Worm (Caenorhabditis elegans) whole organism, L2 larva: ENCODE results near the gene F55G1.1.

ENCODE experiments used
- C34F6.9 ChIP-seq: fragments of 150-350 bp; optimal IDR thresholded peaks from 2 replicates; lab custom pipeline; 2014; ENCODE audit warnings: missing biosample characterization, missing genetic modification characterization
- F13H6.1 ChIP-seq: sonication (generic microtip); optimal IDR thresholded peaks from 2 replicates; lab custom pipeline; 2016; ENCODE audit warnings: missing genetic modification characterization, missing compliant biosample characterization
- R02D3.7 ChIP-seq: fragments of 150-350 bp; optimal IDR thresholded peaks from 2 replicates; lab custom pipeline; 2014; ENCODE audit warnings: missing biosample characterization, missing genetic modification characterization
- Y55F3AM.14 ChIP-seq: fragments of 200-800 bp; sonication (Bioruptor generic); optimal IDR thresholded peaks from 2 replicates; lab custom pipeline; 2018; ENCODE audit warnings: mild to moderate bottlenecking, missing genetic modification characterization, missing compliant biosample characterization
- ZK546.5 ChIP-seq: sonication (generic microtip); optimal IDR thresholded peaks from 2 replicates; lab custom pipeline; 2017; ENCODE audit warnings: missing biosample characterization, missing genetic modification characterization
- alr-1 ChIP-seq: fragments of 150-350 bp; optimal IDR thresholded peaks from 2 replicates; lab custom pipeline; 2014; ENCODE audit warnings: missing biosample characterization, missing genetic modification characterization
- ama-1 ChIP-seq: fragments of 150-350 bp; optimal IDR thresholded peaks from 2 replicates; lab custom pipeline; 2018; ENCODE audit warnings: inconsistent platforms
- ceh-16 ChIP-seq: fragments of 150-350 bp; optimal IDR thresholded peaks from 2 replicates; lab custom pipeline; 2014; ENCODE audit warnings: missing biosample characterization, missing genetic modification characterization
- ceh-82 ChIP-seq: fragments of 150-350 bp; optimal IDR thresholded peaks from 2 replicates; lab custom pipeline; 2014; ENCODE audit warnings: missing biosample characterization, missing genetic modification characterization
- crh-2 ChIP-seq: sonication (generic microtip); optimal IDR thresholded peaks from 2 replicates; lab custom pipeline; 2017; ENCODE audit warnings: missing biosample characterization, missing genetic modification characterization
- dmd-4 ChIP-seq: sonication (generic microtip); optimal IDR thresholded peaks from 2 replicates; lab custom pipeline; 2017; ENCODE audit warnings: missing biosample characterization, missing genetic modification characterization
- egl-27 ChIP-seq: sonication (generic microtip); optimal IDR thresholded peaks from 3 replicates; lab custom pipeline; 2017; ENCODE audit warnings: missing biosample characterization, missing genetic modification reagents, missing genetic modification characterization
- elt-1 ChIP-seq: fragments of 150-350 bp; optimal IDR thresholded peaks from 2 replicates; lab custom pipeline; 2014; ENCODE audit warnings: missing biosample characterization, missing genetic modification characterization
- elt-3 ChIP-seq: sonication (generic microtip); optimal IDR thresholded peaks from 2 replicates; lab custom pipeline; 2017; ENCODE audit warnings: missing biosample characterization, missing genetic modification characterization
- fos-1 ChIP-seq: fragments of 150-350 bp; optimal IDR thresholded peaks from 2 replicates; lab custom pipeline; 2014; ENCODE audit warnings: missing biosample characterization, missing genetic modification characterization
- gmeb-1 ChIP-seq: fragments of 150-350 bp; optimal IDR thresholded peaks from 2 replicates; lab custom pipeline; 2014; ENCODE audit warnings: missing biosample characterization, missing genetic modification characterization
- lin-11 ChIP-seq: fragments of 150-350 bp; sonication (generic microtip); optimal IDR thresholded peaks from 2 replicates; lab custom pipeline; 2014; ENCODE audit warnings: missing biosample characterization, missing genetic modification characterization, inconsistent platforms, mixed read lengths
- lin-13 ChIP-seq: fragments of 150-350 bp; optimal IDR thresholded peaks from 2 replicates; lab custom pipeline; 2014; ENCODE audit warnings: missing biosample characterization, missing genetic modification reagents, missing genetic modification characterization
- lin-39 ChIP-seq: fragments of 150-350 bp; optimal IDR thresholded peaks from 2 replicates; lab custom pipeline; 2014; ENCODE audit warnings: missing biosample characterization, missing genetic modification reagents, missing genetic modification characterization
- lsy-2 ChIP-seq, 2 experiments: fragments of 150-350 bp in 1 of 2; sonication (generic microtip) in 1 of 2; optimal IDR thresholded peaks; 2 replicates each; lab custom pipeline; 2014 to 2017; ENCODE audit warnings: missing biosample characterization in 2 of 2, missing genetic modification characterization in 2 of 2
- mab-5 ChIP-seq: fragments of 150-350 bp; optimal IDR thresholded peaks from 2 replicates; lab custom pipeline; 2014; ENCODE audit warnings: missing biosample characterization, missing genetic modification characterization
- mbf-1 ChIP-seq: sonication (generic microtip); optimal IDR thresholded peaks from 2 replicates; lab custom pipeline; 2017; ENCODE audit warnings: missing biosample characterization, missing genetic modification characterization
- mdl-1 ChIP-seq, 2 experiments: fragments of 150-350 bp in 1 of 2; sonication (generic microtip) in 1 of 2; optimal IDR thresholded peaks; 2 replicates each; lab custom pipeline; 2017; ENCODE audit warnings: missing biosample characterization in 2 of 2, missing genetic modification characterization in 2 of 2
- nhr-10 ChIP-seq: sonication (generic microtip); optimal IDR thresholded peaks from 2 replicates; lab custom pipeline; 2017; ENCODE audit warnings: missing biosample characterization, missing genetic modification characterization
- nhr-11 ChIP-seq: fragments of 150-350 bp; optimal IDR thresholded peaks from 2 replicates; lab custom pipeline; 2014; ENCODE audit warnings: missing biosample characterization, missing genetic modification characterization
- nhr-129 ChIP-seq: fragments of 150-350 bp; optimal IDR thresholded peaks from 2 replicates; lab custom pipeline; 2014; ENCODE audit warnings: missing biosample characterization, missing genetic modification characterization
- nhr-21 ChIP-seq: fragments of 150-350 bp; optimal IDR thresholded peaks from 2 replicates; lab custom pipeline; 2014; ENCODE audit warnings: missing biosample characterization, missing genetic modification characterization
- nhr-23 ChIP-seq: fragments of 150-350 bp; optimal IDR thresholded peaks from 2 replicates; lab custom pipeline; 2014; ENCODE audit warnings: missing biosample characterization, missing genetic modification reagents, missing genetic modification characterization
- nhr-237 ChIP-seq: fragments of 150-350 bp; optimal IDR thresholded peaks from 2 replicates; lab custom pipeline; 2014; ENCODE audit warnings: missing biosample characterization, missing genetic modification characterization
- nhr-6 ChIP-seq: fragments of 150-350 bp; optimal IDR thresholded peaks from 2 replicates; lab custom pipeline; 2014; ENCODE audit warnings: missing biosample characterization, missing genetic modification characterization
- nhr-77 ChIP-seq: fragments of 150-350 bp; optimal IDR thresholded peaks from 2 replicates; lab custom pipeline; 2014; ENCODE audit warnings: missing biosample characterization, missing genetic modification characterization
- peb-1 ChIP-seq: fragments of 150-350 bp; optimal IDR thresholded peaks from 2 replicates; lab custom pipeline; 2014; ENCODE audit warnings: missing biosample characterization, missing genetic modification characterization
- sem-4 ChIP-seq: fragments of 150-350 bp; optimal IDR thresholded peaks from 2 replicates; lab custom pipeline; 2014; ENCODE audit warnings: missing biosample characterization, missing genetic modification reagents, missing genetic modification characterization
- skn-1 ChIP-seq: sonication (generic microtip); optimal IDR thresholded peaks from 2 replicates; lab custom pipeline; 2017; ENCODE audit warnings: missing biosample characterization, missing genetic modification characterization
- sma-3 ChIP-seq: sonication (generic microtip); optimal IDR thresholded peaks from 2 replicates; lab custom pipeline; 2016; ENCODE audit warnings: missing genetic modification reagents, missing genetic modification characterization, missing compliant biosample characterization
- sma-9 ChIP-seq, 2 experiments: fragments of 150-350 bp in 1 of 2; sonication (generic microtip) in 1 of 2; optimal IDR thresholded peaks; 2 replicates each; lab custom pipeline; 2014 to 2016; ENCODE audit warnings: missing genetic modification characterization in 2 of 2, mild to moderate bottlenecking in 1 of 2, missing biosample characterization in 1 of 2, missing compliant biosample characterization in 1 of 2, missing genetic modification reagents in 1 of 2, moderate library complexity in 1 of 2
- snpc-4 ChIP-seq: fragments of 150-350 bp; optimal IDR thresholded peaks from 2 replicates; lab custom pipeline; 2014; ENCODE audit warnings: missing biosample characterization, missing genetic modification characterization
- unc-39 ChIP-seq: fragments of 150-350 bp; optimal IDR thresholded peaks from 2 replicates; lab custom pipeline; 2014; ENCODE audit warnings: missing biosample characterization, missing genetic modification characterization
- unc-62 ChIP-seq: fragments of 150-350 bp; optimal IDR thresholded peaks from 2 replicates; lab custom pipeline; 2014; ENCODE audit warnings: missing biosample characterization, missing genetic modification reagents, missing genetic modification characterization
- zag-1 ChIP-seq: fragments of 150-350 bp; optimal IDR thresholded peaks from 2 replicates; lab custom pipeline; 2014; ENCODE audit warnings: missing biosample characterization, missing genetic modification characterization
- ztf-1 ChIP-seq: fragments of 200-800 bp; sonication (Bioruptor generic); conservative IDR thresholded peaks from 2 replicates; pipeline ENCODE4 v1.3.6; 2022; ENCODE audit warnings: missing genetic modification characterization, missing compliant biosample characterization
- ztf-11 ChIP-seq: sonication (generic microtip); optimal IDR thresholded peaks from 2 replicates; lab custom pipeline; 2017; ENCODE audit warnings: missing biosample characterization, missing genetic modification characterization
- ztf-4 ChIP-seq: fragments of 150-350 bp; optimal IDR thresholded peaks from 2 replicates; lab custom pipeline; 2014; ENCODE audit warnings: missing biosample characterization, missing genetic modification characterization

The F55G1.1 gene

ce11 chrIV:7500924-7501323 is 9.4 kb downstream of the F55G1.1 start:
- TF ChIP-seq mab-5 (tag; lab: Kevin White, UChicago) (no peak), F13H6.1 (tag; lab: Kevin White, UChicago) (no peak), nhr-11 (no peak), peb-1 (tag; lab: Kevin White, UChicago) (no peak), ama-1 (lab: Kevin White, UChicago) (no peak), fos-1 (tag; lab: Kevin White, UChicago) (no peak), skn-1 (no peak), lin-11 (no peak), ZK546.5 (tag; lab: Kevin White, UChicago) (no peak), Y55F3AM.14 (no peak), snpc-4 (tag; lab: Kevin White, UChicago) (no peak), nhr-23 (tag; lab: Kevin White, UChicago) (no peak), nhr-10 (tag; lab: Kevin White, UChicago) (no peak), sma-9 (GFP tag; optimal IDR thresholded peaks at IDR 0.05; lab: Kevin White, UChicago) (no peak), sma-9 (tag; optimal IDR thresholded peaks at IDR 0.05; lab: Kevin White, UChicago) (no peak), nhr-129 (no peak), C34F6.9 (tag; lab: Kevin White, UChicago) (no peak)
- TF ChIP-seq, all 48 proteins: peak for 0

- TF ChIP-seq peb-1 (tag; lab: Kevin White, UChicago): no peak
- TF ChIP-seq sem-4 (tag; lab: Kevin White, UChicago): no peak
- TF ChIP-seq Y55F3AM.14: no peak
- TF ChIP-seq elt-3: no peak
- no peak for TF ChIP-seq unc-39 (tag; lab: Kevin White, UChicago)
Observed at ce11 chrIV:7501337-7501736, 9.8 kb downstream of the F55G1.1 start, which contains the start of gene F55G1.15. TSS of gene F55G1.15 (minus strand) at chrIV:7501437.

- TF ChIP-seq zag-1 (tag; lab: Kevin White, UChicago) (no peak), lin-11 (no peak), ztf-4 (no peak), mab-5 (tag; lab: Kevin White, UChicago) (no peak), elt-3 (no peak), ama-1 (lab: Kevin White, UChicago) (no peak), mdl-1 (tag; optimal IDR thresholded peaks at IDR 0.05; lab: Kevin White, UChicago) (no peak), elt-1 (no peak), crh-2 (tag; lab: Kevin White, UChicago) (no peak), ceh-16 (tag; lab: Kevin White, UChicago) (no peak), lsy-2 (tag; optimal IDR thresholded peaks at IDR 0.05; lab: Kevin White, UChicago) (no peak), nhr-10 (tag; lab: Kevin White, UChicago) (no peak), lin-13 (GFP tag; lab: Kevin White, UChicago) (no peak), nhr-21 (tag; lab: Kevin White, UChicago) (no peak), mbf-1 (tag; lab: Kevin White, UChicago) (no peak), nhr-23 (tag; lab: Kevin White, UChicago) (no peak), ztf-1 (GFP tag; lab: Robert Waterston, UW) (no peak), nhr-77 (no peak), ceh-82 (no peak)
Observed at ce11 chrIV:7503322-7503721, 11.8 kb downstream of the F55G1.1 start, which contains the start of gene glt-6. TSS of gene glt-6 (plus strand) at chrIV:7503622.

ce11 chrIV:7505866-7506488 is 14.4 kb downstream of the F55G1.1 start:
- TF ChIP-seq gmeb-1 (tag; lab: Kevin White, UChicago) (no peak), mdl-1 (tag; optimal IDR thresholded peaks at IDR 0.05; lab: Kevin White, UChicago) (no peak), skn-1 (no peak), ztf-11 (tag; lab: Kevin White, UChicago) (no peak), unc-62 (GFP tag; lab: Kevin White, UChicago) (no peak), nhr-129 (peak; percentile 74), ama-1 (lab: Kevin White, UChicago) (peak; percentile 78), crh-2 (tag; lab: Kevin White, UChicago) (no peak), nhr-11 (no peak), peb-1 (tag; lab: Kevin White, UChicago) (no peak), nhr-23 (tag; lab: Kevin White, UChicago) (no peak), elt-3 (no peak), R02D3.7 (tag; lab: Kevin White, UChicago) (no peak), sma-3 (GFP tag; lab: Kevin White, UChicago) (peak; percentile 30), lin-39 (no peak), alr-1 (tag; lab: Kevin White, UChicago) (no peak), Y55F3AM.14 (no peak), nhr-21 (tag; lab: Kevin White, UChicago) (no peak), ZK546.5 (tag; lab: Kevin White, UChicago) (no peak), nhr-10 (tag; lab: Kevin White, UChicago) (no peak), snpc-4 (tag; lab: Kevin White, UChicago) (no peak), nhr-77 (no peak), egl-27 (tag; lab: Kevin White, UChicago) (no peak), sma-9 (GFP tag; optimal IDR thresholded peaks at IDR 0.05; lab: Kevin White, UChicago) (peak; percentile 66), sma-9 (tag; optimal IDR thresholded peaks at IDR 0.05; lab: Kevin White, UChicago) (no peak), ceh-16 (tag; lab: Kevin White, UChicago) (no peak), dmd-4 (no peak), mbf-1 (tag; lab: Kevin White, UChicago) (no peak), C34F6.9 (tag; lab: Kevin White, UChicago) (no peak), nhr-6 (tag; lab: Kevin White, UChicago) (peak; percentile 53), nhr-237 (tag; lab: Kevin White, UChicago) (no peak), lin-11 (no peak), F13H6.1 (tag; lab: Kevin White, UChicago) (no peak)
